Fruit fly (Drosophila melanogaster) whole organism, wandering third instar larva: ENCODE data around the gene Lgr4.

ENCODE experiments used
- Abd-B ChIP-seq: fragments of >200 bp; optimal IDR thresholded peaks from 2 replicates; lab custom pipeline; 2017; ENCODE audit warnings: missing biosample characterization, missing genetic modification characterization
- CG32264 ChIP-seq: fragments of 200-800 bp; sonication (Bioruptor generic); optimal IDR thresholded peaks from 2 replicates; lab custom pipeline; 2016; ENCODE audit warnings: missing biosample characterization, missing genetic modification characterization
- CG9705 ChIP-seq: fragments of 200-800 bp; sonication (Bioruptor generic); optimal IDR thresholded peaks from 2 replicates; lab custom pipeline; 2018; ENCODE audit warnings: missing biosample characterization, mild to moderate bottlenecking, missing genetic modification characterization
- CrebA ChIP-seq: fragments of 200-800 bp; sonication (Bioruptor generic); optimal IDR thresholded peaks from 2 replicates; lab custom pipeline; 2016; ENCODE audit warnings: missing biosample characterization, mild to moderate bottlenecking, missing genetic modification characterization, borderline replicate concordance
- Dfd ChIP-seq: fragments of >200 bp; optimal IDR thresholded peaks from 2 replicates; lab custom pipeline; 2017; ENCODE audit warnings: missing biosample characterization, missing genetic modification characterization
- Dif ChIP-seq: fragments of 200-275, 200-300 bp; sonication (Bioruptor generic); optimal IDR thresholded peaks from 2 replicates; lab custom pipeline; 2018; ENCODE audit warnings: missing biosample characterization, missing genetic modification characterization; ENCODE audit not compliant: partially characterized antibody
- GATAd ChIP-seq: sonication (Bioruptor generic); optimal IDR thresholded peaks from 2 replicates; lab custom pipeline; 2016; ENCODE audit warnings: missing biosample characterization, missing genetic modification characterization
- HLH106 ChIP-seq: fragments of 200-800 bp; optimal IDR thresholded peaks from 3 replicates; lab custom pipeline; 2019; ENCODE audit warnings: missing biosample characterization, mild to moderate bottlenecking, missing genetic modification characterization, moderate library complexity
- Hnf4 ChIP-seq: fragments of 200-800 bp; sonication (Bioruptor generic); optimal IDR thresholded peaks from 2 replicates; lab custom pipeline; 2016; ENCODE audit warnings: missing biosample characterization, mild to moderate bottlenecking, missing genetic modification characterization
- Hr78 ChIP-seq: fragments of >200 bp; optimal IDR thresholded peaks from 2 replicates; lab custom pipeline; 2017; ENCODE audit warnings: missing biosample characterization, missing genetic modification characterization
- Hr83 ChIP-seq: fragments of 200-300 bp; sonication (Bioruptor generic); optimal IDR thresholded peaks from 2 replicates; lab custom pipeline; 2016; ENCODE audit warnings: missing biosample characterization, mild to moderate bottlenecking, missing genetic modification characterization, moderate library complexity; ENCODE audit not compliant: poor library complexity, severe bottlenecking
- Jra ChIP-seq: sonication (Bioruptor generic); optimal IDR thresholded peaks from 2 replicates; lab custom pipeline; 2016; ENCODE audit warnings: missing biosample characterization, missing genetic modification characterization
- Mio ChIP-seq: sonication (Bioruptor generic); optimal IDR thresholded peaks from 2 replicates; lab custom pipeline; 2016; ENCODE audit warnings: missing biosample characterization, missing genetic modification characterization
- Myc ChIP-seq: fragments of >200 bp; optimal IDR thresholded peaks from 2 replicates; lab custom pipeline; 2017
- N ChIP-seq: fragments of >200 bp; optimal IDR thresholded peaks from 2 replicates; lab custom pipeline; 2018; ENCODE audit warnings: missing biosample characterization, missing external identifiers, missing genetic modification characterization
- OdsH ChIP-seq: fragments of 200-800 bp; sonication (Bioruptor generic); optimal IDR thresholded peaks from 2 replicates; lab custom pipeline; 2016; ENCODE audit warnings: missing biosample characterization, mild to moderate bottlenecking, missing genetic modification characterization
- Rel ChIP-seq, 2 experiments: fragments of 200-800 bp; sonication (Bioruptor generic) in 1 of 2; optimal IDR thresholded peaks; 2 replicates in 1 of 2; 3 replicates in 1 of 2; lab custom pipeline; 2016 to 2019; ENCODE audit warnings: mild to moderate bottlenecking in 2 of 2, missing biosample characterization in 2 of 2, missing genetic modification characterization in 2 of 2, moderate library complexity in 1 of 2
- Sp1 ChIP-seq: fragments of 200-800 bp; sonication (Bioruptor generic); optimal IDR thresholded peaks from 3 replicates; lab custom pipeline; 2019; ENCODE audit warnings: missing biosample characterization, mild to moderate bottlenecking, missing genetic modification characterization, moderate library complexity
- Vsx2 ChIP-seq: fragments of 200-300, 225-300 bp; sonication (Bioruptor generic); optimal IDR thresholded peaks from 2 replicates; lab custom pipeline; 2018; ENCODE audit warnings: missing biosample characterization, missing genetic modification characterization; ENCODE audit not compliant: partially characterized antibody
- br ChIP-seq: fragments of 200-800 bp; sonication (Bioruptor generic); optimal IDR thresholded peaks from 2 replicates; lab custom pipeline; 2016; ENCODE audit warnings: missing biosample characterization, missing genetic modification characterization
- brk ChIP-seq: fragments of 200-800 bp; sonication (Bioruptor generic); optimal IDR thresholded peaks from 2 replicates; lab custom pipeline; 2016; ENCODE audit warnings: missing biosample characterization, mild to moderate bottlenecking, missing genetic modification characterization
- dl ChIP-seq, 2 experiments: fragments of 175-275, 200-275 bp in 1 of 2; fragments of 200-275 bp in 1 of 2; sonication (Bioruptor generic); optimal IDR thresholded peaks; lab custom pipeline; 2018; ENCODE audit warnings: mild to moderate bottlenecking in 2 of 2, missing biosample characterization in 2 of 2, missing genetic modification characterization in 2 of 2, moderate library complexity in 2 of 2; ENCODE audit not compliant: partially characterized antibody in 2 of 2, insufficient read depth in 1 of 2
- dmrt93B ChIP-seq: fragments of 200-800 bp; sonication (Bioruptor generic); optimal IDR thresholded peaks from 2 replicates; lab custom pipeline; 2018; ENCODE audit warnings: missing biosample characterization, mild to moderate bottlenecking, missing genetic modification characterization
- dsf ChIP-seq: sonication (Bioruptor generic); optimal IDR thresholded peaks from 2 replicates; lab custom pipeline; 2016; ENCODE audit warnings: missing biosample characterization, missing genetic modification characterization, borderline replicate concordance
- ey ChIP-seq: fragments of 200-800 bp; sonication (Bioruptor generic); optimal IDR thresholded peaks from 2 replicates; lab custom pipeline; 2016; ENCODE audit warnings: missing biosample characterization, missing genetic modification characterization
- foxo ChIP-seq, 2 experiments: fragments of 200-800 bp; sonication (Bioruptor generic); optimal IDR thresholded peaks; 2 replicates in 1 of 2; 3 replicates in 1 of 2; lab custom pipeline; 2016 to 2017; ENCODE audit warnings: missing biosample characterization in 2 of 2, missing genetic modification characterization in 2 of 2
- fru ChIP-seq: fragments of 200-800 bp; sonication (Bioruptor generic); optimal IDR thresholded peaks from 3 replicates; lab custom pipeline; 2016; ENCODE audit warnings: missing biosample characterization, mild to moderate bottlenecking, missing genetic modification characterization
- h ChIP-seq: fragments of 200-800 bp; sonication (Bioruptor generic); optimal IDR thresholded peaks from 3 replicates; lab custom pipeline; 2016; ENCODE audit warnings: missing biosample characterization, mild to moderate bottlenecking, missing genetic modification characterization
- jim ChIP-seq: fragments of 175-275, 200-325 bp; sonication (Bioruptor generic); optimal IDR thresholded peaks from 2 replicates; lab custom pipeline; 2016; ENCODE audit warnings: missing biosample characterization, mild to moderate bottlenecking, missing genetic modification characterization
- lola ChIP-seq: fragments of >200 bp; optimal IDR thresholded peaks from 2 replicates; lab custom pipeline; 2017; ENCODE audit warnings: missing biosample characterization, missing genetic modification characterization
- pan ChIP-seq: fragments of >200 bp; optimal IDR thresholded peaks from 2 replicates; lab custom pipeline; 2017
- psq ChIP-seq: fragments of 200-800 bp; sonication (Bioruptor generic); optimal IDR thresholded peaks from 3 replicates; lab custom pipeline; 2017; ENCODE audit warnings: missing biosample characterization, mild to moderate bottlenecking, missing genetic modification characterization, moderate library complexity
- rgr ChIP-seq: fragments of 200-800 bp; sonication (Bioruptor generic); optimal IDR thresholded peaks from 3 replicates; lab custom pipeline; 2016; ENCODE audit warnings: missing biosample characterization, mild to moderate bottlenecking, missing genetic modification characterization
- sage ChIP-seq: fragments of 200-800 bp; sonication (Bioruptor generic); optimal IDR thresholded peaks from 2 replicates; lab custom pipeline; 2016; ENCODE audit warnings: missing biosample characterization, mild to moderate bottlenecking, missing genetic modification characterization
- sv ChIP-seq: fragments of 200-800 bp; sonication (Bioruptor generic); optimal IDR thresholded peaks from 3 replicates; lab custom pipeline; 2016; ENCODE audit warnings: missing biosample characterization, missing genetic modification characterization
- tai ChIP-seq: sonication (Bioruptor generic); optimal IDR thresholded peaks from 2 replicates; lab custom pipeline; 2016; ENCODE audit warnings: missing biosample characterization, missing genetic modification characterization
- usp ChIP-seq: fragments of >200 bp; optimal IDR thresholded peaks from 2 replicates; lab custom pipeline; 2017; ENCODE audit warnings: missing biosample characterization, missing genetic modification characterization
- woc ChIP-seq: sonication (Bioruptor generic); optimal IDR thresholded peaks from 2 replicates; lab custom pipeline; 2016; ENCODE audit warnings: missing biosample characterization, mild to moderate bottlenecking, missing genetic modification characterization

The Lgr4 gene

DNA sequence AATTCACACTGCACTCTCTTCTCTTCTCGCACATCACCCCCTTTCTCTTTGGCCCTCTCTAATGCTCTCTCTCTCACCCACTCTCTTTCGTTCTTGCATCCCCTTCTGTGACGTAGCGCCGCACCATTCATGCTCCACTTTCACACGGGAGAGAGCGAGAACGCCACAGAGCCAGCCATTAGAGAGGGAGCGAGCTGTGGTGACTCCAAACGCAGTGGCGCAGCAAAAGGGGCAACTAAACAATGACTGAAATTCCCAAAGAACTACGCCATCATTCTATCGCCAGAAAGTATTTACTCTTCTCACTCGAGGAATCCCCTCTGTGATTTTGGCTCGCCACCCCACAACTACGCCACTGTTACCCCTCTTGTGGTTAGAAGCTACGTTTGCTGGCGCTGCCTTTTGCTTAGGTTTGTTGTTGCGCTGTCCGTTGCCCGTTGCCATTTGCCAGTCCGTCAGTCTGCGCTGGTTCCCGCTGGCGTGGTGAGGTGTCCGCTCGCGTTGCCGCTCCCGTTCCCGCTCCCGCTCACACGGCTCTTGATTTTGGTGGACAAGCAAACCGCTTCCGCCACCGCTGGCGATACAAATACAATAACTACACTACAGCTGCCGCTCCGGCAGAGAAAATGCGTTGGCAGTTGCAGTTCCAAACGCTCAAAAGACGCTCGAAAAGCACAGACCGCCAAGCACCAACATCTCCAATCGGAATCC is 57.7 kb downstream of the Lgr4 start (continued):
- no peak for TF ChIP-seq Myc (lab: Kevin White, UChicago)
- peak; percentile 98 for TF ChIP-seq psq (GFP tag; lab: Kevin White, UChicago)
- peak; percentile 99 for TF ChIP-seq ey (GFP tag; lab: Kevin White, UChicago)

dm6 chrX:13130175-13130822 is 58.7 kb downstream of the Lgr4 start:
- TF ChIP-seq Myc (lab: Kevin White, UChicago) = no peak
- no peak for TF ChIP-seq Mio (GFP tag; lab: Kevin White, UChicago)
- no peak for TF ChIP-seq sage
- peak; percentile 40 for TF ChIP-seq rgr (GFP tag; lab: Kevin White, UChicago)
- no peak for TF ChIP-seq Rel (GFP tag; optimal IDR thresholded peaks at IDR 0.05; lab: Kevin White, UChicago)
- TF ChIP-seq Rel (tag; optimal IDR thresholded peaks at IDR 0.05; lab: Kevin White, UChicago) = peak; percentile 2
- no peak for TF ChIP-seq Jra (GFP tag; lab: Kevin White, UChicago)
- peak; percentile 57 for TF ChIP-seq HLH106
- no peak for TF ChIP-seq Vsx2
- TF ChIP-seq brk (GFP tag; lab: Kevin White, UChicago) = no peak
- peak; percentile 27 for TF ChIP-seq ey (GFP tag; lab: Kevin White, UChicago)
- peak; percentile 41 for TF ChIP-seq fru (GFP tag; lab: Kevin White, UChicago)
- peak; percentile 4 for TF ChIP-seq CG32264
- no peak for TF ChIP-seq Hr78 (GFP tag; lab: Kevin White, UChicago)
- peak; percentile 34 for TF ChIP-seq h
- TF ChIP-seq pan = no peak
- no peak for TF ChIP-seq woc (GFP tag; lab: Kevin White, UChicago)
- TF ChIP-seq Hr83 (GFP tag; lab: Kevin White, UChicago) = no peak
- no peak for TF ChIP-seq Dfd
- TF ChIP-seq N (GFP tag; lab: Kevin White, UChicago) = no peak
- peak; percentile 60 for TF ChIP-seq sv
- no peak for TF ChIP-seq psq (GFP tag; lab: Kevin White, UChicago)
- no peak for TF ChIP-seq dl (GFP tag; optimal IDR thresholded peaks at IDR 0.05; lab: Kevin White, UChicago; ENCODE audit: insufficient read depth in 1 of 2, partially characterized antibody in 2 of 2)
- no peak for TF ChIP-seq GATAd (GFP tag; lab: Kevin White, UChicago)
- TF ChIP-seq CG9705 (GFP tag; lab: Kevin White, UChicago) = no peak
- TF ChIP-seq dsf (GFP tag; lab: Kevin White, UChicago) = no peak
- no peak for TF ChIP-seq Dif (GFP tag; lab: Kevin White, UChicago)
- no peak for TF ChIP-seq jim (GFP tag; lab: Kevin White, UChicago)
- TF ChIP-seq dmrt93B (GFP tag; lab: Kevin White, UChicago) = peak; percentile 14
- no peak for TF ChIP-seq CrebA (GFP tag; lab: Kevin White, UChicago)
- TF ChIP-seq Abd-B (GFP tag; lab: Kevin White, UChicago) = no peak
- peak; percentile 37 for TF ChIP-seq br (GFP tag; lab: Kevin White, UChicago)
- no peak for TF ChIP-seq lola (GFP tag; lab: Kevin White, UChicago)
- TF ChIP-seq OdsH (GFP tag; lab: Kevin White, UChicago) = peak; percentile 20
- TF ChIP-seq Hnf4 (GFP tag; lab: Kevin White, UChicago) = no peak
- peak in 1 of 2 experiments; percentile 33 for TF ChIP-seq foxo (GFP tag; optimal IDR thresholded peaks at IDR 0.05; lab: Kevin White, UChicago)
- TF ChIP-seq Sp1 (GFP tag; lab: Kevin White, UChicago) = peak; percentile 63
- peak; percentile 41 for TF ChIP-seq tai
- no peak for TF ChIP-seq usp (GFP tag; lab: Kevin White, UChicago)
